Fruit fly (Drosophila melanogaster) whole organism, prepupa: Measurements from ENCODE around the gene CG34456.
A peak's percentile ranks its signal among the peaks of the same experiment; 100 is the strongest.

Experiments
- Blimp-1 ChIP-seq: fragments of 200-800 bp; sonication (Bioruptor generic); optimal IDR thresholded peaks from 3 replicates; lab custom pipeline; 2017; ENCODE audit warnings: missing biosample characterization, missing genetic modification characterization, mild to moderate bottlenecking, moderate library complexity, missing genetic modification reagents
- CG10631 ChIP-seq: fragments of 200-800 bp; sonication (Bioruptor generic); optimal IDR thresholded peaks from 2 replicates; lab custom pipeline; 2016; ENCODE audit warnings: missing biosample characterization, missing genetic modification characterization
- CG11294 ChIP-seq: fragments of 200-800 bp; sonication (Bioruptor generic); IDR thresholded peaks from 2 replicates; pipeline ENCODE4 v1.3.6; 2022; ENCODE audit warnings: missing biosample characterization, missing genetic modification characterization
- CG11902 ChIP-seq: fragments of 200-800 bp; sonication (Bioruptor generic); optimal IDR thresholded peaks from 3 replicates; lab custom pipeline; 2016; ENCODE audit warnings: missing biosample characterization, missing genetic modification characterization
- CG15336 ChIP-seq: fragments of 200-800 bp; sonication (Bioruptor generic); IDR thresholded peaks from 2 replicates; pipeline ENCODE4 v1.3.6; 2022; ENCODE audit warnings: missing biosample characterization, missing genetic modification characterization
- CG1621 ChIP-seq: fragments of 200-800 bp; sonication (Bioruptor generic); optimal IDR thresholded peaks from 3 replicates; lab custom pipeline; 2018; ENCODE audit warnings: missing biosample characterization, mild to moderate bottlenecking, missing genetic modification characterization
- CG16779 ChIP-seq: fragments of 200-800 bp; sonication (Bioruptor generic); optimal IDR thresholded peaks from 3 replicates; lab custom pipeline; 2017; ENCODE audit warnings: missing biosample characterization, mild to moderate bottlenecking, missing genetic modification characterization
- CG3032 ChIP-seq: fragments of 200-800 bp; optimal IDR thresholded peaks from 2 replicates; lab custom pipeline; 2019; ENCODE audit warnings: missing biosample characterization, mild to moderate bottlenecking, missing genetic modification characterization, moderate library complexity
- CG31627 ChIP-seq: fragments of 200-800 bp; sonication (Bioruptor generic); optimal IDR thresholded peaks from 3 replicates; lab custom pipeline; 2016; ENCODE audit warnings: missing biosample characterization, missing genetic modification characterization
- CG32006 ChIP-seq: fragments of 200-800 bp; sonication (Bioruptor generic); optimal IDR thresholded peaks from 3 replicates; lab custom pipeline; 2017; ENCODE audit warnings: missing biosample characterization, mild to moderate bottlenecking, missing genetic modification characterization
- CG3919 ChIP-seq: fragments of 200-800 bp; sonication (Bioruptor generic); optimal IDR thresholded peaks from 3 replicates; lab custom pipeline; 2016; ENCODE audit warnings: missing biosample characterization, missing genetic modification characterization
- CG4318 ChIP-seq: fragments of 200-800 bp; sonication (Bioruptor generic); optimal IDR thresholded peaks from 3 replicates; lab custom pipeline; 2017; ENCODE audit warnings: missing biosample characterization, mild to moderate bottlenecking, missing genetic modification characterization
- CG6163 ChIP-seq: fragments of 200-800 bp; sonication (Bioruptor generic); IDR thresholded peaks from 3 replicates; pipeline ENCODE4 v1.3.6; 2022; ENCODE audit warnings: missing biosample characterization, missing genetic modification characterization
- CG6276 ChIP-seq: fragments of 200-800 bp; sonication (Bioruptor generic); optimal IDR thresholded peaks from 2 replicates; lab custom pipeline; 2017; ENCODE audit warnings: missing biosample characterization, mild to moderate bottlenecking, missing genetic modification characterization
- CG6792 ChIP-seq: fragments of 200-800 bp; sonication (Bioruptor generic); optimal IDR thresholded peaks from 3 replicates; lab custom pipeline; 2016; ENCODE audit warnings: missing biosample characterization, missing genetic modification characterization
- CG8119 ChIP-seq: fragments of 200-800 bp; sonication (Bioruptor generic); IDR thresholded peaks from 3 replicates; pipeline ENCODE4 v1.3.6; 2022; ENCODE audit warnings: missing biosample characterization, missing genetic modification characterization
- CG8319 ChIP-seq: fragments of 200-800 bp; sonication (Bioruptor generic); optimal IDR thresholded peaks from 3 replicates; lab custom pipeline; 2016; ENCODE audit warnings: missing biosample characterization, missing genetic modification characterization
- CG9139 ChIP-seq: fragments of 200-800 bp; sonication (Bioruptor generic); optimal IDR thresholded peaks from 3 replicates; lab custom pipeline; 2017; ENCODE audit warnings: missing biosample characterization, mild to moderate bottlenecking, missing genetic modification characterization
- Eip75B ChIP-seq: fragments of 200-800 bp; sonication (Bioruptor generic); optimal IDR thresholded peaks from 3 replicates; lab custom pipeline; 2016; ENCODE audit warnings: missing biosample characterization, missing genetic modification characterization
- Eip78C ChIP-seq: fragments of 200-800 bp; sonication (Bioruptor generic); peaks from one replicate; lab custom pipeline; 2016; ENCODE audit warnings: missing biosample characterization, missing genetic modification characterization
- Eip93F ChIP-seq: fragments of 200-800 bp; sonication (Bioruptor generic); optimal IDR thresholded peaks from 2 replicates; lab custom pipeline; 2016; ENCODE audit warnings: missing biosample characterization, mild to moderate bottlenecking, missing genetic modification characterization
- Ets21C ChIP-seq: fragments of 200-800 bp; sonication (Bioruptor generic); optimal IDR thresholded peaks from 3 replicates; lab custom pipeline; 2016; ENCODE audit warnings: missing biosample characterization, missing genetic modification characterization
- Ets96B ChIP-seq: fragments of 200-800 bp; optimal IDR thresholded peaks from 2 replicates; lab custom pipeline; 2019; ENCODE audit warnings: missing biosample characterization, mild to moderate bottlenecking, missing genetic modification characterization, moderate library complexity
- Gug ChIP-seq: fragments of 200-800 bp; sonication (Bioruptor generic); IDR thresholded peaks from 2 replicates; pipeline ENCODE4 v1.3.6; 2022; ENCODE audit warnings: missing biosample characterization, missing genetic modification characterization
- Hr38 ChIP-seq: sonication (Bioruptor generic); optimal IDR thresholded peaks from 2 replicates; lab custom pipeline; 2016; ENCODE audit warnings: missing biosample characterization, missing genetic modification characterization
- Hr39 ChIP-seq: fragments of 200-800 bp; sonication (Bioruptor generic); optimal IDR thresholded peaks from 2 replicates; lab custom pipeline; 2016; ENCODE audit warnings: missing biosample characterization, missing genetic modification characterization
- Lpt ChIP-seq: fragments of 200-800 bp; sonication (Bioruptor generic); optimal IDR thresholded peaks from 3 replicates; lab custom pipeline; 2016; ENCODE audit warnings: missing biosample characterization, missing genetic modification characterization
- OdsH ChIP-seq: fragments of 200-800 bp; sonication (Bioruptor generic); optimal IDR thresholded peaks from 3 replicates; lab custom pipeline; 2016; ENCODE audit warnings: missing biosample characterization, missing genetic modification characterization
- Smox ChIP-seq: fragments of 200-800 bp; sonication (Bioruptor generic); optimal IDR thresholded peaks from 3 replicates; lab custom pipeline; 2016; ENCODE audit warnings: missing biosample characterization, missing genetic modification characterization
- Sox14 ChIP-seq: fragments of 200-800 bp; sonication (Bioruptor generic); optimal IDR thresholded peaks from 3 replicates; lab custom pipeline; 2016; ENCODE audit warnings: missing biosample characterization, missing genetic modification characterization
- Sox15 ChIP-seq: fragments of 200-800 bp; sonication (Bioruptor generic); optimal IDR thresholded peaks from 3 replicates; lab custom pipeline; 2016; ENCODE audit warnings: missing biosample characterization, missing genetic modification characterization
- achi ChIP-seq: fragments of 200-800 bp; sonication (Bioruptor generic); optimal IDR thresholded peaks from 3 replicates; lab custom pipeline; 2016; ENCODE audit warnings: missing biosample characterization, missing genetic modification characterization
- acj6 ChIP-seq: fragments of 200-800 bp; sonication (Bioruptor generic); optimal IDR thresholded peaks from 3 replicates; lab custom pipeline; 2016; ENCODE audit warnings: missing biosample characterization, missing genetic modification characterization
- cyc ChIP-seq: fragments of 200-800 bp; sonication (Bioruptor generic); optimal IDR thresholded peaks from 3 replicates; lab custom pipeline; 2016; ENCODE audit warnings: missing biosample characterization, missing genetic modification characterization
- dsx ChIP-seq: fragments of 200-800 bp; optimal IDR thresholded peaks from 3 replicates; lab custom pipeline; 2019; ENCODE audit warnings: missing biosample characterization, mild to moderate bottlenecking, missing genetic modification characterization, moderate library complexity; ENCODE audit not compliant: poor library complexity, severe bottlenecking
- eg ChIP-seq: fragments of 200-800 bp; sonication (Bioruptor generic); IDR thresholded peaks from 3 replicates; pipeline ENCODE4 v1.3.6; 2022; ENCODE audit warnings: missing biosample characterization, missing genetic modification characterization
- esn ChIP-seq: fragments of 200-800 bp; sonication (Bioruptor generic); optimal IDR thresholded peaks from 2 replicates; lab custom pipeline; 2016; ENCODE audit warnings: missing biosample characterization, mild to moderate bottlenecking, missing genetic modification characterization, moderate library complexity
- fd59A ChIP-seq: fragments of 200-800 bp; sonication (Bioruptor generic); optimal IDR thresholded peaks from 2 replicates; lab custom pipeline; 2017; ENCODE audit warnings: missing biosample characterization, mild to moderate bottlenecking, missing genetic modification characterization, missing genetic modification reagents
- fd85E ChIP-seq: fragments of 200-800 bp; sonication (Bioruptor generic); optimal IDR thresholded peaks from 3 replicates; lab custom pipeline; 2016; ENCODE audit warnings: missing biosample characterization, missing genetic modification characterization
- lz ChIP-seq: fragments of 200-800 bp; sonication (Bioruptor generic); optimal IDR thresholded peaks from 3 replicates; lab custom pipeline; 2016; ENCODE audit warnings: missing biosample characterization, missing genetic modification characterization
- net ChIP-seq: fragments of 200-800 bp; sonication (Bioruptor generic); optimal IDR thresholded peaks from 3 replicates; lab custom pipeline; 2016; ENCODE audit warnings: missing biosample characterization, missing genetic modification characterization
- pdm3 ChIP-seq: fragments of 200-800 bp; sonication (Bioruptor generic); optimal IDR thresholded peaks from 3 replicates; lab custom pipeline; 2016; ENCODE audit warnings: missing biosample characterization, missing genetic modification characterization
- salr ChIP-seq, 2 experiments: fragments of 200-800 bp; sonication (Bioruptor generic); optimal IDR thresholded peaks; 3 replicates each; lab custom pipeline; 2016 to 2018; ENCODE audit warnings: missing biosample characterization in 2 of 2, missing genetic modification characterization in 2 of 2, mild to moderate bottlenecking in 1 of 2
- spab ChIP-seq: fragments of 200-800 bp; sonication (Bioruptor generic); optimal IDR thresholded peaks from 2 replicates; lab custom pipeline; 2017; ENCODE audit warnings: missing biosample characterization, mild to moderate bottlenecking, missing genetic modification characterization, missing genetic modification reagents
- svp ChIP-seq: fragments of 200-800 bp; sonication (Bioruptor generic); peaks from one replicate; lab custom pipeline; 2016; ENCODE audit warnings: missing biosample characterization, missing genetic modification characterization
- vri ChIP-seq: fragments of 200-800 bp; sonication (Bioruptor generic); optimal IDR thresholded peaks from 3 replicates; lab custom pipeline; 2016; ENCODE audit warnings: missing biosample characterization, mild to moderate bottlenecking, missing genetic modification characterization

The CG34456 gene

dm6 chr3L:9370907-9371365 is 9.0 kb downstream of the CG34456 start, which contains the start of gene Fdx1 (continued):
- TF ChIP-seq CG3919 (GFP tag; lab: Kevin White, UChicago) = peak; percentile 43
- TF ChIP-seq esn (GFP tag; lab: Kevin White, UChicago) = peak; percentile 55
- no peak for TF ChIP-seq eg (GFP tag; lab: Robert Waterston, UW)
- no peak for TF ChIP-seq CG8319 (GFP tag; lab: Kevin White, UChicago)
- TF ChIP-seq CG1621 (tag; lab: Kevin White, UChicago) = no peak
- no peak for TF ChIP-seq pdm3 (GFP tag; lab: Kevin White, UChicago)
- TF ChIP-seq Hr39 (GFP tag; lab: Kevin White, UChicago) = no peak
- peak; percentile 26 for TF ChIP-seq cyc
- no peak for TF ChIP-seq Lpt (GFP tag; lab: Kevin White, UChicago)
- TF ChIP-seq acj6 (GFP tag; lab: Kevin White, UChicago) = no peak
- TF ChIP-seq achi (GFP tag; lab: Kevin White, UChicago) = peak; percentile 25
- no peak for TF ChIP-seq CG11294 (GFP tag; lab: Robert Waterston, UW)
- TF ChIP-seq vri = peak; percentile 11
- TF ChIP-seq Gug = no peak
- no peak for TF ChIP-seq dsx
- TF ChIP-seq OdsH (GFP tag; lab: Kevin White, UChicago) = peak; percentile 47
- no peak for TF ChIP-seq fd59A
- TF ChIP-seq Hr38 (GFP tag; lab: Kevin White, UChicago) = no peak
- TF ChIP-seq CG32006 = no peak
- peak; percentile 33 for TF ChIP-seq Ets96B (tag; lab: Kevin White, UChicago)
- TF ChIP-seq net (GFP tag; lab: Kevin White, UChicago) = peak; percentile 14
- no peak for TF ChIP-seq Sox15 (GFP tag; lab: Kevin White, UChicago)
- TF ChIP-seq CG16779 (tag; lab: Kevin White, UChicago) = no peak
- TF ChIP-seq CG11902 (GFP tag; lab: Kevin White, UChicago) = no peak
- peak; percentile 38 for TF ChIP-seq lz (GFP tag; lab: Kevin White, UChicago)
- TF ChIP-seq Eip78C = peak; percentile 71
- peak; percentile 30 for TF ChIP-seq Eip75B (GFP tag; lab: Kevin White, UChicago)
- peak; percentile 60 for TF ChIP-seq svp (GFP tag; lab: Kevin White, UChicago)

dm6 chr3L:9372278-9372975 is 10.5 kb downstream of the CG34456 start, which contains the start of the genes Hsp67Bc, CG4456 and Hsp22:
Hsp67Bc (minus strand) TSS chr3L:9372497.
CG4456 (plus strand) TSS chr3L:9372722.
Hsp22 (plus strand) TSS chr3L:9372931.
- TF ChIP-seq CG9139 (GFP tag; lab: Kevin White, UChicago) (no peak), CG3919 (GFP tag; lab: Kevin White, UChicago) (no peak), achi (GFP tag; lab: Kevin White, UChicago) (no peak), Ets96B (tag; lab: Kevin White, UChicago) (no peak), CG11902 (GFP tag; lab: Kevin White, UChicago) (no peak), acj6 (GFP tag; lab: Kevin White, UChicago) (no peak), Sox14 (peak; percentile 36), Eip78C (peak; percentile 58), CG4318 (no peak), pdm3 (GFP tag; lab: Kevin White, UChicago) (no peak), CG15336 (GFP tag; lab: Robert Waterston, UW) (no peak), CG8119 (no peak), Hr39 (GFP tag; lab: Kevin White, UChicago) (no peak), net (GFP tag; lab: Kevin White, UChicago) (no peak), CG1621 (tag; lab: Kevin White, UChicago) (no peak), CG6276 (no peak), CG6163 (GFP tag; lab: Robert Waterston, UW) (no peak; the same call in 2 of the 3 replicates), Lpt (GFP tag; lab: Kevin White, UChicago) (no peak), Gug (no peak), svp (GFP tag; lab: Kevin White, UChicago) (peak; percentile 66), CG31627 (GFP tag; lab: Kevin White, UChicago) (no peak), CG3032 (tag; lab: Kevin White, UChicago) (no peak), Sox15 (GFP tag; lab: Kevin White, UChicago) (no peak), CG10631 (no peak), Ets21C (no peak), Smox (GFP tag; lab: Kevin White, UChicago) (no peak), fd85E (GFP tag; lab: Kevin White, UChicago) (no peak), dsx (peak; percentile 23), salr (GFP tag; optimal IDR thresholded peaks at IDR 0.05; lab: Kevin White, UChicago) (no peak), Hr38 (GFP tag; lab: Kevin White, UChicago) (no peak), CG6792 (GFP tag; lab: Kevin White, UChicago) (no peak), spab (GFP tag; lab: Kevin White, UChicago) (no peak), eg (GFP tag; lab: Robert Waterston, UW) (0 out of 3 replicates have a peak, but pooled peaks have one; percentile 21), Eip93F (GFP tag; lab: Kevin White, UChicago) (no peak), CG11294 (GFP tag; lab: Robert Waterston, UW) (no peak), cyc (no peak), Blimp-1 (GFP tag; lab: Kevin White, UChicago) (no peak)
